Fruit fly (Drosophila melanogaster): Measurements from ENCODE around the gene CG5953.

Gene CG5953

dm6 chr2L:16529485-16530413 is 2.9 kb downstream of the CG5953 start (continued):
- TF ChIP-seq hth (optimal IDR thresholded peaks at IDR 0.05): no peak
- no peak for TF ChIP-seq sc (optimal IDR thresholded peaks at IDR 0.05)
- TF ChIP-seq sc (GFP tag; optimal IDR thresholded peaks at IDR 0.05): no peak
- TF ChIP-seq dm (GFP tag; optimal IDR thresholded peaks at IDR 0.05): no peak
- TF ChIP-seq tgo (GFP tag; IDR thresholded peaks at IDR 0.05): no peak
- TF ChIP-seq CG34224 (GFP tag; IDR thresholded peaks at IDR 0.05; ENCODE audit: partially characterized antibody): no peak
- no peak for TF ChIP-seq CG11085 (GFP tag; IDR thresholded peaks at IDR 0.05)
- TF ChIP-seq gcm (GFP tag; optimal IDR thresholded peaks at IDR 0.05): no peak
- no peak for TF ChIP-seq Ravus (GFP tag; IDR thresholded peaks at IDR 0.05)
- TF ChIP-seq Opbp (GFP tag; IDR thresholded peaks at IDR 0.05; ENCODE audit: partially characterized antibody): no peak
- no peak for TF ChIP-seq unpg (GFP tag; optimal IDR thresholded peaks at IDR 0.05)
- TF ChIP-seq scrt (GFP tag; optimal IDR thresholded peaks at IDR 0.05): no peak
- no peak for TF ChIP-seq jigr1 (GFP tag; IDR thresholded peaks at IDR 0.05)
- TF ChIP-seq HmgD (GFP tag; optimal IDR thresholded peaks at IDR 0.05): no peak
- no peak for TF ChIP-seq Atf-2 (GFP tag; optimal IDR thresholded peaks at IDR 0.05)
- TF ChIP-seq Aef1 (GFP tag; IDR thresholded peaks at IDR 0.05): no peak
- TF ChIP-seq CG11247 (GFP tag; IDR thresholded peaks at IDR 0.05): no peak
- TF ChIP-seq tio (GFP tag; optimal IDR thresholded peaks at IDR 0.05): no peak
- TF ChIP-seq gem (tag; optimal IDR thresholded peaks at IDR 0.05): no peak
- TF ChIP-seq GATAe (GFP tag; conservative IDR thresholded peaks at IDR 0.05): no peak
- TF ChIP-seq CG3838 (GFP tag; optimal IDR thresholded peaks at IDR 0.05): no peak
- no peak for TF ChIP-seq CG4820 (GFP tag; optimal IDR thresholded peaks at IDR 0.05)
- no peak for TF ChIP-seq CG3281 (GFP tag; optimal IDR thresholded peaks at IDR 0.05)
- TF ChIP-seq lbe (GFP tag; optimal IDR thresholded peaks at IDR 0.05): no peak
- no peak for TF ChIP-seq CG7556 (GFP tag; optimal IDR thresholded peaks at IDR 0.05)
- no peak for TF ChIP-seq emc (GFP tag; optimal IDR thresholded peaks at IDR 0.05)
- TF ChIP-seq fu2 (GFP tag; optimal IDR thresholded peaks at IDR 0.05): no peak
- no peak for TF ChIP-seq bigmax (GFP tag; optimal IDR thresholded peaks at IDR 0.05)
- TF ChIP-seq CG10959 (GFP tag; IDR thresholded peaks at IDR 0.05): no peak
- TF ChIP-seq cas (GFP tag; IDR thresholded peaks at IDR 0.05): no peak
- TF ChIP-seq CG11723 (GFP tag; optimal IDR thresholded peaks at IDR 0.05): no peak
- TF ChIP-seq salm (tag; optimal IDR thresholded peaks at IDR 0.05): no peak
- no peak for TF ChIP-seq CG11560 (tag; IDR thresholded peaks at IDR 0.05)
- no peak for TF ChIP-seq CG1647 (GFP tag; optimal IDR thresholded peaks at IDR 0.05)
- peak; percentile 37 for TF ChIP-seq nom (GFP tag; optimal IDR thresholded peaks at IDR 0.05)

dm6 chr2L:16528493-16528892 is 4.2 kb downstream of the CG5953 start:
- TF ChIP-seq mirr (GFP tag; optimal IDR thresholded peaks at IDR 0.05): peak; percentile 44
- peak; percentile 22 for TF ChIP-seq CG10543 (GFP tag; optimal IDR thresholded peaks at IDR 0.05)
- TF ChIP-seq Ets97D (GFP tag; optimal IDR thresholded peaks at IDR 0.05): no peak
- 0 out of 4 replicates have a peak, but pooled peaks have one; percentile 26 for TF ChIP-seq chinmo (GFP tag; IDR thresholded peaks at IDR 0.05; ENCODE audit: partially characterized antibody)
- no peak for TF ChIP-seq dmrt99B (tag; optimal IDR thresholded peaks at IDR 0.05)
- peak; percentile 10 for TF ChIP-seq sug (tag; optimal IDR thresholded peaks at IDR 0.05)
- TF ChIP-seq Kr (GFP tag; optimal IDR thresholded peaks at IDR 0.05): no peak
- TF ChIP-seq CG11696 (GFP tag; IDR thresholded peaks at IDR 0.05): no peak
- peak; percentile 81 for TF ChIP-seq sd (tag; optimal IDR thresholded peaks at IDR 0.05)
- TF ChIP-seq Nf-YC (tag; optimal IDR thresholded peaks at IDR 0.05): peak; percentile 28
- TF ChIP-seq CG2199 (GFP tag; IDR thresholded peaks at IDR 0.05): 0 out of 3 replicates have a peak, but pooled peaks have one; percentile 61
- peak; percentile 19; the same call in 1 of the 2 replicates for TF ChIP-seq Atf6 (GFP tag; IDR thresholded peaks at IDR 0.05)
- peak; percentile 26 for TF ChIP-seq CG34376 (GFP tag; optimal IDR thresholded peaks at IDR 0.05)
- peak; percentile 41 for TF ChIP-seq Nf-YB (GFP tag; optimal IDR thresholded peaks at IDR 0.05)
- peak; percentile 69 for TF ChIP-seq kay (GFP tag; optimal IDR thresholded peaks at IDR 0.05)
- TF ChIP-seq exex (tag; optimal IDR thresholded peaks at IDR 0.05): peak; percentile 17
- no peak for TF ChIP-seq Neu2 (GFP tag; optimal IDR thresholded peaks at IDR 0.05; ENCODE audit: borderline replicate concordance)
